Worm (Caenorhabditis elegans) whole organism, early embryonic: ENCODE measurements around the gene warf-1.

Experiments
- B0310.2 ChIP-seq: sonication (generic microtip); optimal IDR thresholded peaks from 2 replicates; lab custom pipeline; 2016; ENCODE audit warnings: mild to moderate bottlenecking, missing genetic modification characterization, missing compliant biosample characterization
- F13C5.2 ChIP-seq: sonication (generic microtip); optimal IDR thresholded peaks from 2 replicates; lab custom pipeline; 2017; ENCODE audit warnings: mild to moderate bottlenecking, missing genetic modification characterization, inconsistent platforms, missing compliant biosample characterization
- aly-1 ChIP-seq: sonication (generic microtip); optimal IDR thresholded peaks from 2 replicates; lab custom pipeline; 2016; ENCODE audit warnings: missing genetic modification characterization, missing compliant biosample characterization
- ama-1 ChIP-seq: fragments of 150-350 bp; optimal IDR thresholded peaks from 2 replicates; lab custom pipeline; 2014
- ceh-13 ChIP-seq: fragments of 200-800 bp; sonication (Bioruptor generic); optimal IDR thresholded peaks from 2 replicates; lab custom pipeline; 2018; ENCODE audit warnings: mild to moderate bottlenecking, missing genetic modification characterization, missing compliant biosample characterization
- ceh-36 ChIP-seq: sonication (generic microtip); optimal IDR thresholded peaks from 2 replicates; lab custom pipeline; 2016; ENCODE audit warnings: missing genetic modification characterization, inconsistent platforms, missing compliant biosample characterization
- ets-7 ChIP-seq: sonication (generic microtip); optimal IDR thresholded peaks from 2 replicates; lab custom pipeline; 2016; ENCODE audit warnings: missing genotype, missing genetic modification characterization, missing compliant biosample characterization
- flt-1 ChIP-seq: fragments of 200-800 bp; sonication (Bioruptor generic); IDR thresholded peaks from 2 replicates; pipeline ENCODE4 v1.3.6; 2022; ENCODE audit warnings: missing genetic modification characterization, missing compliant biosample characterization
- hmbx-1 ChIP-seq: sonication (generic microtip); optimal IDR thresholded peaks from 2 replicates; lab custom pipeline; 2016; ENCODE audit warnings: mild to moderate bottlenecking, missing genetic modification characterization, missing compliant biosample characterization
- hmg-4 ChIP-seq: fragments of 200-800 bp; sonication (Bioruptor generic); optimal IDR thresholded peaks from 2 replicates; lab custom pipeline; 2018; ENCODE audit warnings: mild to moderate bottlenecking, missing genetic modification characterization, missing compliant biosample characterization
- hnd-1 ChIP-seq: sonication (generic microtip); optimal IDR thresholded peaks from 2 replicates; lab custom pipeline; 2016; ENCODE audit warnings: missing genetic modification characterization, missing compliant biosample characterization
- pes-1 ChIP-seq: fragments of 200-800 bp; sonication (Bioruptor generic); IDR thresholded peaks from 2 replicates; pipeline ENCODE4 v1.3.6; 2022; ENCODE audit warnings: missing genetic modification reagents, missing genetic modification characterization, missing compliant biosample characterization
- scrt-1 ChIP-seq: fragments of 200-800 bp; sonication (Bioruptor generic); IDR thresholded peaks from 2 replicates; pipeline ENCODE4 v1.3.6; 2022; ENCODE audit warnings: missing genetic modification characterization, missing compliant biosample characterization
- sea-1 ChIP-seq: fragments of 200-800 bp; sonication (Bioruptor generic); conservative IDR thresholded peaks from 2 replicates; pipeline ENCODE4 v1.3.6; 2022; ENCODE audit warnings: missing genetic modification characterization, missing compliant biosample characterization
- tbx-11 ChIP-seq: fragments of 200-800 bp; sonication (Bioruptor generic); IDR thresholded peaks from 2 replicates; pipeline ENCODE4 v1.3.6; 2022; ENCODE audit warnings: missing genetic modification characterization, missing compliant biosample characterization
- tbx-37 ChIP-seq: fragments of 200-800 bp; sonication (Bioruptor generic); conservative IDR thresholded peaks from 2 replicates; pipeline ENCODE4 v1.3.6; 2022; ENCODE audit warnings: missing genetic modification reagents, missing genetic modification characterization, missing compliant biosample characterization
- tra-4 ChIP-seq: sonication (generic microtip); optimal IDR thresholded peaks from 2 replicates; lab custom pipeline; 2017; ENCODE audit warnings: missing genetic modification characterization, missing compliant biosample characterization

Gene warf-1

ce11 chrIV:7612523-7612922 is 22.1 kb upstream of the warf-1 start:
- TF ChIP-seq tbx-37 (GFP tag; lab: Robert Waterston, UW) = no peak
- TF ChIP-seq tra-4 (tag; lab: Kevin White, UChicago) = no peak
- TF ChIP-seq ets-7 (tag; lab: Kevin White, UChicago) = no peak
- no peak for TF ChIP-seq tbx-11 (GFP tag; lab: Robert Waterston, UW)
- no peak for TF ChIP-seq sea-1
- TF ChIP-seq ceh-36 (tag; lab: Kevin White, UChicago) = no peak
- no peak for TF ChIP-seq F13C5.2 (tag; lab: Kevin White, UChicago)

ce11 chrIV:7619261-7619660 is 15.3 kb upstream of the warf-1 start:
- TF ChIP-seq hmg-4 (GFP tag; lab: Kevin White, UChicago) (no peak), sea-1 (0 out of 2 replicates have a peak, but pooled peaks have one; percentile 9), tbx-11 (GFP tag; lab: Robert Waterston, UW) (0 out of 2 replicates have a peak, but pooled peaks have one; percentile 21), hnd-1 (tag; lab: Kevin White, UChicago) (no peak)

- TF ChIP-seq hmg-4 (GFP tag; lab: Kevin White, UChicago) (no peak), flt-1 (GFP tag; lab: Robert Waterston, UW) (no peak), ets-7 (tag; lab: Kevin White, UChicago) (no peak), ceh-13 (GFP tag; lab: Kevin White, UChicago) (no peak), ceh-36 (tag; lab: Kevin White, UChicago) (no peak), hnd-1 (tag; lab: Kevin White, UChicago) (no peak), F13C5.2 (tag; lab: Kevin White, UChicago) (no peak), tbx-11 (GFP tag; lab: Robert Waterston, UW) (no peak), tbx-37 (GFP tag; lab: Robert Waterston, UW) (no peak), tra-4 (tag; lab: Kevin White, UChicago) (no peak), sea-1 (no peak)
Observed at ce11 chrIV:7620450-7620849, 14.1 kb upstream of the warf-1 start.

- TF ChIP-seq F13C5.2 (tag; lab: Kevin White, UChicago) = no peak
- no peak for TF ChIP-seq hmg-4 (GFP tag; lab: Kevin White, UChicago)
- TF ChIP-seq tbx-11 (GFP tag; lab: Robert Waterston, UW) = no peak
- TF ChIP-seq sea-1 = no peak
- TF ChIP-seq tbx-37 (GFP tag; lab: Robert Waterston, UW) = no peak
- no peak for TF ChIP-seq hmbx-1
- TF ChIP-seq ceh-36 (tag; lab: Kevin White, UChicago) = no peak
- no peak for TF ChIP-seq aly-1
Observed at ce11 chrIV:7623078-7623477, 11.5 kb upstream of the warf-1 start.

- TF ChIP-seq hnd-1 (tag; lab: Kevin White, UChicago) = no peak
- TF ChIP-seq B0310.2 = no peak
- no peak for TF ChIP-seq F13C5.2 (tag; lab: Kevin White, UChicago)
- TF ChIP-seq ama-1 (lab: Kevin White, UChicago) = no peak
- no peak for TF ChIP-seq hmbx-1
Observed at ce11 chrIV:7623868-7624267, 10.7 kb upstream of the warf-1 start.

- TF ChIP-seq tbx-11 (GFP tag; lab: Robert Waterston, UW) (no peak), B0310.2 (no peak), scrt-1 (GFP tag; lab: Robert Waterston, UW) (no peak), tbx-37 (GFP tag; lab: Robert Waterston, UW) (no peak), aly-1 (no peak), hmg-4 (GFP tag; lab: Kevin White, UChicago) (no peak), ceh-13 (GFP tag; lab: Kevin White, UChicago) (no peak), F13C5.2 (tag; lab: Kevin White, UChicago) (no peak), sea-1 (no peak), ama-1 (lab: Kevin White, UChicago) (no peak), flt-1 (GFP tag; lab: Robert Waterston, UW) (no peak), hmbx-1 (no peak), ceh-36 (tag; lab: Kevin White, UChicago) (no peak), pes-1 (GFP tag; lab: Robert Waterston, UW) (no peak), ets-7 (tag; lab: Kevin White, UChicago) (no peak), tra-4 (tag; lab: Kevin White, UChicago) (no peak), hnd-1 (tag; lab: Kevin White, UChicago) (no peak)
Observed at ce11 chrIV:7628942-7629341, 5.6 kb upstream of the warf-1 start, which contains the start of gene F45E4.5. Gene F45E4.5, minus strand, starts transcription at chrIV:7629042.

- TF ChIP-seq aly-1 = no peak
- no peak for TF ChIP-seq scrt-1 (GFP tag; lab: Robert Waterston, UW)
- TF ChIP-seq ets-7 (tag; lab: Kevin White, UChicago) = no peak
- TF ChIP-seq ceh-13 (GFP tag; lab: Kevin White, UChicago) = no peak
- no peak for TF ChIP-seq tbx-11 (GFP tag; lab: Robert Waterston, UW)
Observed at ce11 chrIV:7632535-7632934, 2.1 kb upstream of the warf-1 start, which contains the start of gene F45E4.6. Gene F45E4.6, minus strand, starts transcription at chrIV:7632548.

ce11 chrIV:7633020-7633419 is 1.6 kb upstream of the warf-1 start, which contains the start of gene plp-1:
Gene plp-1, plus strand, starts transcription at chrIV:7633360.
- TF ChIP-seq ama-1 (lab: Kevin White, UChicago) (no peak), ceh-13 (GFP tag; lab: Kevin White, UChicago) (no peak), F13C5.2 (tag; lab: Kevin White, UChicago) (no peak), flt-1 (GFP tag; lab: Robert Waterston, UW) (no peak), pes-1 (GFP tag; lab: Robert Waterston, UW) (no peak), ets-7 (tag; lab: Kevin White, UChicago) (no peak), B0310.2 (no peak), tbx-11 (GFP tag; lab: Robert Waterston, UW) (no peak), sea-1 (no peak), ceh-36 (tag; lab: Kevin White, UChicago) (no peak), hmbx-1 (no peak), tra-4 (tag; lab: Kevin White, UChicago) (no peak), hmg-4 (GFP tag; lab: Kevin White, UChicago) (no peak), tbx-37 (GFP tag; lab: Robert Waterston, UW) (no peak), scrt-1 (GFP tag; lab: Robert Waterston, UW) (no peak), aly-1 (no peak), hnd-1 (tag; lab: Kevin White, UChicago) (no peak)
